Worm (Caenorhabditis elegans) whole organism, L1 larva: Measurements from ENCODE around the gene nhr-145.

Source experiments
- F16B12.6 ChIP-seq: fragments of 150-350 bp; optimal IDR thresholded peaks from 2 replicates; lab custom pipeline; 2014; ENCODE audit warnings: missing biosample characterization, missing genetic modification characterization
- aly-2 ChIP-seq: fragments of 150-350 bp; optimal IDR thresholded peaks from 2 replicates; lab custom pipeline; 2014; ENCODE audit warnings: missing biosample characterization, missing genetic modification characterization
- ama-1 ChIP-seq: fragments of 150-350 bp; optimal IDR thresholded peaks from 2 replicates; lab custom pipeline; 2014
- ceh-82 ChIP-seq, 3 experiments: fragments of 150-350 bp in 1 of 3; sonication (generic microtip) in 2 of 3; optimal IDR thresholded peaks; 2 replicates each; lab custom pipeline; 2014 to 2017; ENCODE audit warnings: missing biosample characterization in 3 of 3, missing genetic modification characterization in 3 of 3
- ceh-90 ChIP-seq: sonication (generic microtip); optimal IDR thresholded peaks from 2 replicates; lab custom pipeline; 2016; ENCODE audit warnings: missing genetic modification characterization, missing compliant biosample characterization
- ces-1 ChIP-seq: fragments of 150-350 bp; optimal IDR thresholded peaks from 2 replicates; lab custom pipeline; 2014; ENCODE audit warnings: missing biosample characterization, missing genetic modification reagents, missing genetic modification characterization
- dsc-1 ChIP-seq: sonication (generic microtip); optimal IDR thresholded peaks from 2 replicates; lab custom pipeline; 2016; ENCODE audit warnings: mild to moderate bottlenecking, missing genetic modification characterization, missing compliant biosample characterization
- efl-1 ChIP-seq, 4 experiments: fragments of 150-350 bp; optimal IDR thresholded peaks in 3 of 4; peaks in 1 of 4; 1 replicate in 1 of 4; 2 replicates in 3 of 4; lab custom pipeline; 2014; ENCODE audit warnings: missing biosample characterization in 2 of 4, missing genetic modification characterization in 2 of 4, missing genetic modification reagents in 2 of 4
- egl-13 ChIP-seq: sonication (generic microtip); optimal IDR thresholded peaks from 2 replicates; lab custom pipeline; 2016; ENCODE audit warnings: missing genotype, missing genetic modification reagents, missing genetic modification characterization, missing compliant biosample characterization
- egl-27 ChIP-seq, 2 experiments: fragments of 150-350 bp in 1 of 2; sonication (generic microtip); optimal IDR thresholded peaks; 3 replicates each; lab custom pipeline; 2017 to 2018; ENCODE audit warnings: missing biosample characterization in 2 of 2, missing genetic modification characterization in 2 of 2, missing genetic modification reagents in 2 of 2
- elt-2 ChIP-seq: sonication (generic microtip); optimal IDR thresholded peaks from 2 replicates; lab custom pipeline; 2016; ENCODE audit warnings: missing genetic modification characterization, mild to moderate bottlenecking, inconsistent platforms, missing compliant biosample characterization, missing genetic modification reagents
- fkh-4 ChIP-seq: sonication (generic microtip); optimal IDR thresholded peaks from 2 replicates; lab custom pipeline; 2016; ENCODE audit warnings: missing compliant biosample characterization, missing genetic modification characterization, borderline replicate concordance
- fkh-8 ChIP-seq: sonication (generic microtip); optimal IDR thresholded peaks from 2 replicates; lab custom pipeline; 2016; ENCODE audit warnings: mild to moderate bottlenecking, missing genetic modification characterization, missing compliant biosample characterization
- grh-1 ChIP-seq: fragments of 200-800 bp; sonication (Bioruptor generic); IDR thresholded peaks from 2 replicates; pipeline ENCODE4 v1.3.6; 2022; ENCODE audit warnings: missing genetic modification reagents, missing genetic modification characterization, missing compliant biosample characterization
- hlh-17 ChIP-seq: fragments of 200-800 bp; sonication (Bioruptor generic); optimal IDR thresholded peaks from 2 replicates; lab custom pipeline; 2018; ENCODE audit warnings: missing genetic modification characterization, mild to moderate bottlenecking, missing compliant biosample characterization, moderate library complexity, borderline replicate concordance
- hpl-2 ChIP-seq: fragments of 150-350 bp; optimal IDR thresholded peaks from 2 replicates; lab custom pipeline; 2014; ENCODE audit warnings: missing biosample characterization, missing genetic modification reagents, missing genetic modification characterization
- irx-1 ChIP-seq: sonication (generic microtip); optimal IDR thresholded peaks from 2 replicates; lab custom pipeline; 2016; ENCODE audit warnings: missing genetic modification characterization, missing compliant biosample characterization
- jun-1 ChIP-seq: fragments of 150-350 bp; optimal IDR thresholded peaks from 2 replicates; lab custom pipeline; 2014; ENCODE audit warnings: missing biosample characterization, missing genetic modification reagents, missing genetic modification characterization
- lin-35 ChIP-seq, 2 experiments: fragments of 150-350 bp; optimal IDR thresholded peaks; 2 replicates each; lab custom pipeline; 2014; ENCODE audit warnings: missing biosample characterization in 2 of 2, missing genetic modification characterization in 2 of 2, missing genetic modification reagents in 2 of 2
- lin-39 ChIP-seq: fragments of 150-350 bp; optimal IDR thresholded peaks from 2 replicates; lab custom pipeline; 2014; ENCODE audit warnings: missing biosample characterization, missing genetic modification reagents, missing genetic modification characterization
- mef-2 ChIP-seq: fragments of 150-350 bp; optimal IDR thresholded peaks from 2 replicates; lab custom pipeline; 2014; ENCODE audit warnings: missing biosample characterization, missing genetic modification characterization
- nhr-19 ChIP-seq: fragments of 200-800 bp; sonication (Bioruptor generic); conservative IDR thresholded peaks from 2 replicates; pipeline ENCODE4 v1.3.6; 2022; ENCODE audit warnings: missing genetic modification characterization, missing compliant biosample characterization
- nhr-20 ChIP-seq: sonication (generic microtip); optimal IDR thresholded peaks from 2 replicates; lab custom pipeline; 2016; ENCODE audit warnings: mild to moderate bottlenecking, missing genetic modification characterization, missing compliant biosample characterization
- nhr-237 ChIP-seq: fragments of 150-350 bp; optimal IDR thresholded peaks from 2 replicates; lab custom pipeline; 2014; ENCODE audit warnings: missing biosample characterization, missing genetic modification characterization
- nhr-71 ChIP-seq: sonication (generic microtip); optimal IDR thresholded peaks from 2 replicates; lab custom pipeline; 2016; ENCODE audit warnings: mild to moderate bottlenecking, missing genetic modification characterization, moderate library complexity, missing compliant biosample characterization
- nhr-76 ChIP-seq: sonication (generic microtip); optimal IDR thresholded peaks from 2 replicates; lab custom pipeline; 2017; ENCODE audit warnings: missing biosample characterization, missing genetic modification characterization
- nhr-77 ChIP-seq: fragments of 150-350 bp; optimal IDR thresholded peaks from 2 replicates; lab custom pipeline; 2014; ENCODE audit warnings: missing biosample characterization, missing genetic modification characterization
- nhr-85 ChIP-seq: sonication (generic microtip); peaks from one replicate; lab custom pipeline; 2016; ENCODE audit warnings: missing genetic modification characterization, inconsistent platforms, missing compliant biosample characterization
- nhr-90 ChIP-seq: sonication (generic microtip); optimal IDR thresholded peaks from 2 replicates; lab custom pipeline; 2016; ENCODE audit warnings: mild to moderate bottlenecking, missing genetic modification characterization, missing compliant biosample characterization; ENCODE audit not compliant: poor library complexity
- pag-3 ChIP-seq: sonication (generic microtip); optimal IDR thresholded peaks from 2 replicates; lab custom pipeline; 2017; ENCODE audit warnings: missing genetic modification characterization, mild to moderate bottlenecking, missing compliant biosample characterization, antibody characterized with exemption, borderline replicate concordance; ENCODE audit not compliant: insufficient read depth
- pax-3 ChIP-seq: fragments of 200-800 bp; sonication (Bioruptor generic); optimal IDR thresholded peaks from 2 replicates; lab custom pipeline; 2018; ENCODE audit warnings: mild to moderate bottlenecking, missing genetic modification characterization, moderate library complexity, missing compliant biosample characterization
- pqm-1 ChIP-seq: sonication (generic microtip); optimal IDR thresholded peaks from 3 replicates; lab custom pipeline; 2017; ENCODE audit warnings: missing biosample characterization, missing genetic modification characterization
- skn-1 ChIP-seq: fragments of 150-350 bp; optimal IDR thresholded peaks from 2 replicates; lab custom pipeline; 2014; ENCODE audit warnings: missing biosample characterization, missing genetic modification characterization
- swsn-7 ChIP-seq: sonication (generic microtip); optimal IDR thresholded peaks from 2 replicates; lab custom pipeline; 2016; ENCODE audit warnings: missing genetic modification characterization, missing compliant biosample characterization
- ztf-11 ChIP-seq, 2 experiments: sonication (generic microtip); optimal IDR thresholded peaks; 2 replicates each; lab custom pipeline; 2016 to 2017; ENCODE audit warnings: missing genetic modification characterization in 2 of 2, missing biosample characterization in 1 of 2, missing compliant biosample characterization in 1 of 2

nhr-145 gene

ce11 chrV:19049140-19050092 lies 38.1 kb upstream of the nhr-145 start:
- no peak for TF ChIP-seq lin-39 (tag; lab: Kevin White, UChicago)
- TF ChIP-seq ama-1 (lab: Kevin White, UChicago): peak; percentile 2
- peak; percentile 90 for TF ChIP-seq aly-2 (tag; lab: Kevin White, UChicago)
- peak; percentile 35 for TF ChIP-seq elt-2 (tag; lab: Kevin White, UChicago)
- TF ChIP-seq ceh-82 (tag; optimal IDR thresholded peaks at IDR 0.05; lab: Kevin White, UChicago): no peak
- no peak for TF ChIP-seq nhr-85 (tag; lab: Kevin White, UChicago)
- TF ChIP-seq nhr-19: peak; percentile 15; the same call in 1 of the 2 replicates
- no peak for TF ChIP-seq fkh-4 (tag; lab: Kevin White, UChicago)
- TF ChIP-seq F16B12.6 (tag; lab: Kevin White, UChicago): no peak
- TF ChIP-seq nhr-77 (tag; lab: Kevin White, UChicago): no peak
- no peak for TF ChIP-seq efl-1 (optimal IDR thresholded peaks at IDR 0.05; lab: Kevin White, UChicago)
- peak in 1 of 2 experiments; percentile 89 for TF ChIP-seq efl-1 (GFP tag; optimal IDR thresholded peaks at IDR 0.05 in 1 of 2; lab: Kevin White, UChicago)
- TF ChIP-seq egl-13 (tag; lab: Kevin White, UChicago): no peak
- peak; percentile 15 for TF ChIP-seq nhr-90 (tag; lab: Kevin White, UChicago)
- TF ChIP-seq pag-3 (tag; lab: Kevin White, UChicago): no peak
- peak in 1 of 2 experiments; percentile 50 for TF ChIP-seq lin-35 (GFP tag; optimal IDR thresholded peaks at IDR 0.05; lab: Kevin White, UChicago)
- peak; percentile 47 for TF ChIP-seq nhr-71
- TF ChIP-seq ztf-11 (tag; optimal IDR thresholded peaks at IDR 0.05; lab: Kevin White, UChicago): no peak

- TF ChIP-seq mef-2 (no peak), efl-1 (optimal IDR thresholded peaks at IDR 0.05; lab: Kevin White, UChicago) (no peak), efl-1 (GFP tag; optimal IDR thresholded peaks at IDR 0.05 in 1 of 2; lab: Kevin White, UChicago) (peak in 1 of 2 experiments; percentile 56), lin-35 (GFP tag; optimal IDR thresholded peaks at IDR 0.05; lab: Kevin White, UChicago) (peak in 1 of 2 experiments; percentile 7), fkh-4 (tag; lab: Kevin White, UChicago) (no peak)
Measured at ce11 chrV:19050438-19050837, 37.1 kb upstream of the nhr-145 start, which contains the start of gene asp-1. asp-1 (minus strand) TSS chrV:19050752.

- TF ChIP-seq efl-1 (optimal IDR thresholded peaks at IDR 0.05; lab: Kevin White, UChicago): no peak
- TF ChIP-seq efl-1 (GFP tag; optimal IDR thresholded peaks at IDR 0.05 in 1 of 2; lab: Kevin White, UChicago): peak in 1 of 2 experiments; percentile 16
- no peak for TF ChIP-seq dsc-1 (tag; lab: Kevin White, UChicago)
Measured at ce11 chrV:19050888-19051287, 36.6 kb upstream of the nhr-145 start.

- no peak for TF ChIP-seq fkh-8 (tag; lab: Kevin White, UChicago)
- TF ChIP-seq efl-1 (optimal IDR thresholded peaks at IDR 0.05; lab: Kevin White, UChicago): no peak
- TF ChIP-seq efl-1 (GFP tag; optimal IDR thresholded peaks at IDR 0.05 in 1 of 2; lab: Kevin White, UChicago): peak in 1 of 2 experiments; percentile 15
- peak in 1 of 2 experiments; percentile 35 for TF ChIP-seq lin-35 (GFP tag; optimal IDR thresholded peaks at IDR 0.05; lab: Kevin White, UChicago)
- peak; percentile 81 for TF ChIP-seq elt-2 (tag; lab: Kevin White, UChicago)
- no peak for TF ChIP-seq dsc-1 (tag; lab: Kevin White, UChicago)
- TF ChIP-seq nhr-90 (tag; lab: Kevin White, UChicago): peak; percentile 20
- TF ChIP-seq nhr-237 (tag; lab: Kevin White, UChicago): no peak
- TF ChIP-seq skn-1 (tag; lab: Kevin White, UChicago): no peak
- TF ChIP-seq pqm-1 (tag; lab: Kevin White, UChicago): peak; percentile 56
Measured at ce11 chrV:19051425-19051824, 36.1 kb upstream of the nhr-145 start.

- TF ChIP-seq hpl-2 (GFP tag; lab: Kevin White, UChicago): peak; percentile 48
- TF ChIP-seq ztf-11 (tag; optimal IDR thresholded peaks at IDR 0.05; lab: Kevin White, UChicago): no peak
- no peak for TF ChIP-seq swsn-7 (tag; lab: Kevin White, UChicago)
- no peak for TF ChIP-seq ceh-90 (tag; lab: Kevin White, UChicago)
- no peak for TF ChIP-seq ces-1
- TF ChIP-seq ceh-82 (tag; optimal IDR thresholded peaks at IDR 0.05; lab: Kevin White, UChicago): no peak
- TF ChIP-seq jun-1 (tag; lab: Kevin White, UChicago): peak; percentile 22
- no peak for TF ChIP-seq pqm-1 (tag; lab: Kevin White, UChicago)
- TF ChIP-seq pax-3 (tag; lab: Kevin White, UChicago): peak; percentile 33
- TF ChIP-seq irx-1: no peak
- peak; percentile 14 for TF ChIP-seq nhr-90 (tag; lab: Kevin White, UChicago)
- no peak for TF ChIP-seq hlh-17 (GFP tag; lab: Kevin White, UChicago)
- TF ChIP-seq elt-2 (tag; lab: Kevin White, UChicago): peak; percentile 96
- TF ChIP-seq nhr-71: peak; percentile 10
- no peak for TF ChIP-seq nhr-76
- peak in 1 of 2 experiments; percentile 22 for TF ChIP-seq lin-35 (GFP tag; optimal IDR thresholded peaks at IDR 0.05; lab: Kevin White, UChicago)
- TF ChIP-seq efl-1 (optimal IDR thresholded peaks at IDR 0.05; lab: Kevin White, UChicago): no peak
- peak in 1 of 2 experiments; percentile 56 for TF ChIP-seq efl-1 (GFP tag; optimal IDR thresholded peaks at IDR 0.05 in 1 of 2; lab: Kevin White, UChicago)
- no peak for TF ChIP-seq aly-2 (tag; lab: Kevin White, UChicago)
- TF ChIP-seq grh-1: no peak
- TF ChIP-seq ama-1 (lab: Kevin White, UChicago): no peak
- TF ChIP-seq fkh-8 (tag; lab: Kevin White, UChicago): no peak
- no peak for TF ChIP-seq nhr-237 (tag; lab: Kevin White, UChicago)
- TF ChIP-seq egl-27 (tag; optimal IDR thresholded peaks at IDR 0.05; lab: Kevin White, UChicago): no peak
- TF ChIP-seq lin-39 (tag; lab: Kevin White, UChicago): no peak
- TF ChIP-seq nhr-20 (tag; lab: Kevin White, UChicago): peak; percentile 5
Measured at ce11 chrV:19053281-19053680, 34.2 kb upstream of the nhr-145 start.
